Worm (Caenorhabditis elegans): ENCODE results near the gene ugt-35.

- TF ChIP-seq nhr-77 (tag; optimal IDR thresholded peaks at IDR 0.05), result no peak
- no peak for TF ChIP-seq egl-27 (tag; optimal IDR thresholded peaks at IDR 0.05)
Observed at ce11 chrV:10693749-10694148, 39.7 kb upstream of the ugt-35 start.
